Fruit fly (Drosophila melanogaster) whole organism: Measurements from ENCODE around the gene alphaTub84B.

Experiments
- CG8478 ChIP-seq: fragments of >200 bp; optimal IDR thresholded peaks from 2 replicates; lab custom pipeline; 2018; ENCODE audit warnings: inconsistent platforms
- Dll ChIP-seq: fragments of >200 bp; optimal IDR thresholded peaks from 2 replicates; lab custom pipeline; 2017
- pan ChIP-seq: fragments of >200 bp; optimal IDR thresholded peaks from 2 replicates; lab custom pipeline; 2017
- psq ChIP-seq: fragments of >200 bp; optimal IDR thresholded peaks from 2 replicates; lab custom pipeline; 2017

DNA sequence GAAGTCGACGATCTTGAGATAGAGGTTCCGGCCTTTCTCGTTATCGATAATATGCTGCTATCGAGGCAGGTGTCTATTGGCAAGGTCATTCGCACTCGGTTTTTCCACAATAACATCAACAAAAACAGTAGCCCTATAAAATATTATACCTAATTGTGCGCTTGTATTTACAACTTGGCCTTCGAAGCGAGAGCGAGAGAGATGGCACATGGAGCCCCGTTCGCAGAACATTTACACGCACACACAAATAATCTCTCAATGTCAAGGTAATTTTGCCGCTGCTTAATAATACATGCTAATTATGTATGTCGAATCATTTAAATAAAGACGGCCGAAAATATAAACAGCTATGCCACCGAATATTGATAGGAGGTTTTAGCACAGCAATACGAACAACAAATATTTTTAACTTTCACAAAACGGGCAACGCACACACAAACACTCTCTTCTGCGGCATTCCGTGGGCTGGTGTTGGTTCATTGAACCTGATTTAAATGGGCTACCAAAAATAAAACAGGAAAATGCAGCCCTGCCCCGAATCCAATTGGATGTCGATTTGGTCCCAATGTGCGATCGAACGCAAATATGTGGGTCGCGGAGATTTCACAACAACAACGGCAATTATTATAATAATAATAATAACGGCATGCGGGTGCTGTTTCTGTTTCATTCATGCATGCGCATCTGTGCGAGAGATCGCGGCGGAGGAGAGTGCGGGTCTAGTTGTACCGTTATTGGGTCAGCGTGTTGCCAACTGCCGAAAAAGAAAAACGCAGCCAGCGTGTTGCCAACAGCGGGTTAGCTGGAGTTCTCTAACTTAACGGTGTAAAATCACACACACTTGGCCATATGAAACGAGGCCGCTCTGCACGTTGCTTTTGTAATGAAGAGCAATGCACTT is 36.0 kb downstream of the alphaTub84B start:
- TF ChIP-seq CG8478 (no peak), psq (lab: Kevin White, UChicago) (no peak), pan (lab: Kevin White, UChicago) (no peak), Dll (lab: Kevin White, UChicago) (no peak)
